Worm (Caenorhabditis elegans): ENCODE results near the gene fbxc-50.

DNA sequence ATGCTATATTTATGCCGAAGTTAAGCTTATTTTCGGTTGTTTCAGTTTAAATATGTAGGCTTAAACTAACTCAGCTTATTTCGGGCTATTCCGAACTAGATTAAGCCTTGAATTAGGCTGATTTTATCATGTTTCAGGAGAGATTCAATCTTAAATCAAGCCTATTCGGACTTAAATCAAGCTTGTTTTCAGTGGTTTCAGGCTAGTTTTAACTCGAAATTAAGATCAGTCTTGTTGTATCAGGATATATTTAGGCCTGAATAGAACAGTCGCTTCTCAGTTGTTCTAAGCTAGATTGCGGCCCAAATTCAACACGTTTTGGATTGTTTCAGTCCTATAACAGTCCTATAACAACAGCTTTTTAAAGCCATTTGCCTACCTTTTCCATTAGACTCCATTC lies 3.9 kb upstream of the fbxc-50 start:
- TF ChIP-seq daf-12 (tag; optimal IDR thresholded peaks at IDR 0.05) (no peak), nfya-1 (tag; optimal IDR thresholded peaks at IDR 0.05; ENCODE audit: insufficient read depth) (no peak), nhr-12 (tag; optimal IDR thresholded peaks at IDR 0.05) (no peak), fkh-10 (GFP tag; optimal IDR thresholded peaks at IDR 0.05) (no peak), elt-1 (tag; optimal IDR thresholded peaks at IDR 0.05) (no peak), unc-62 (GFP tag; optimal IDR thresholded peaks at IDR 0.05) (no peak), lin-15B (tag; optimal IDR thresholded peaks at IDR 0.05) (no peak)
